Worm (Caenorhabditis elegans) whole organism, mixed stage, embryonic: Measurements from ENCODE around the gene C45G9.2.

ENCODE experiments used
- lin-13 ChIP-seq: fragments of 150-350 bp; optimal IDR thresholded peaks from 2 replicates; lab custom pipeline; 2014; ENCODE audit warnings: missing biosample characterization, missing genetic modification characterization
- lin-32 ChIP-seq: fragments of 200-800 bp; sonication (Bioruptor generic); optimal IDR thresholded peaks from 2 replicates; lab custom pipeline; 2018; ENCODE audit warnings: mild to moderate bottlenecking, missing genetic modification characterization, missing compliant biosample characterization
- mep-1 ChIP-seq: fragments of 150-350 bp; optimal IDR thresholded peaks from 2 replicates; lab custom pipeline; 2017; ENCODE audit warnings: missing biosample characterization, missing genetic modification reagents, missing genetic modification characterization, inconsistent platforms
- nhr-12 ChIP-seq: fragments of 150-350 bp; optimal IDR thresholded peaks from 2 replicates; lab custom pipeline; 2014; ENCODE audit warnings: missing biosample characterization, missing genetic modification characterization
- nhr-2 ChIP-seq: fragments of 150-350 bp; optimal IDR thresholded peaks from 2 replicates; lab custom pipeline; 2014; ENCODE audit warnings: missing biosample characterization, missing genetic modification characterization
- nhr-237 ChIP-seq: fragments of 150-350 bp; optimal IDR thresholded peaks from 2 replicates; lab custom pipeline; 2014; ENCODE audit warnings: missing biosample characterization, missing genetic modification characterization
- nhr-76 ChIP-seq: sonication (generic microtip); optimal IDR thresholded peaks from 2 replicates; lab custom pipeline; 2017; ENCODE audit warnings: missing biosample characterization, missing genetic modification characterization
- pha-4 ChIP-seq: fragments of 150-350 bp; optimal IDR thresholded peaks from 2 replicates; lab custom pipeline; 2018; ENCODE audit warnings: missing biosample characterization, missing genetic modification reagents, missing genetic modification characterization
- snpc-4 ChIP-seq: fragments of 150-350 bp; optimal IDR thresholded peaks from 2 replicates; lab custom pipeline; 2014; ENCODE audit warnings: missing biosample characterization, missing genetic modification characterization
- sptf-1 ChIP-seq: sonication (generic microtip); optimal IDR thresholded peaks from 2 replicates; lab custom pipeline; 2017; ENCODE audit warnings: mild to moderate bottlenecking, missing genetic modification characterization, moderate library complexity, missing compliant biosample characterization
- unc-39 ChIP-seq: fragments of 150-350 bp; optimal IDR thresholded peaks from 2 replicates; lab custom pipeline; 2014; ENCODE audit warnings: missing biosample characterization, missing genetic modification characterization
- unc-62 ChIP-seq: fragments of 150-350 bp; optimal IDR thresholded peaks from 2 replicates; lab custom pipeline; 2014; ENCODE audit warnings: missing biosample characterization, missing genetic modification reagents, missing genetic modification characterization
- ztf-11 ChIP-seq: fragments of 150-350 bp; optimal IDR thresholded peaks from 2 replicates; lab custom pipeline; 2014; ENCODE audit warnings: missing biosample characterization, missing genetic modification characterization

DNA sequence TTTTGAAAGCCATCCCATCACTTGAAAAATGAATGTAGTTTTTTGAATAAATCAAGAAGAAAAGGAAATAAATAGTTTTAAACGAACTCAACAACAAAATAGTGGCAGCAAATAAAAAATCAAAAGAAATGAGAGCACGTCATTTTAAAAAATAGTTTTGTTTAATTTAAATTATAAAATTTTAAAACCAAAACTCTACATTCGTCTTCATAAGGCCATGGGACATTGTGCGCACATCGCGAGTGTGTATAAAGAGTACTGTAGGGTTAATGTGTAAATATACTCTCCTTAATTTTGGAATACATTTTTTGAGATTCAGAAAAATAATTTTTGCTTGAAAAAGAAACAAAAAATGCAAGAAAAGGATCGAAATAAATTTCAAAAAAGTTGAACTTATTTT lies 16.9 kb upstream of the C45G9.2 start, which contains the start of gene C45G9.15:
- TF ChIP-seq pha-4 (tag; lab: Kevin White, UChicago) (no peak), snpc-4 (tag; lab: Kevin White, UChicago) (no peak), unc-39 (tag; lab: Kevin White, UChicago) (no peak), unc-62 (no peak), nhr-237 (tag; lab: Kevin White, UChicago) (no peak), ztf-11 (tag; lab: Kevin White, UChicago) (no peak), nhr-76 (no peak), nhr-12 (tag; lab: Kevin White, UChicago) (no peak), lin-13 (tag; lab: Kevin White, UChicago) (no peak), lin-32 (no peak), sptf-1 (tag; lab: Kevin White, UChicago) (no peak), nhr-2 (tag; lab: Kevin White, UChicago) (no peak), mep-1 (no peak)
